Worm (Caenorhabditis elegans) whole organism, late embryonic: ENCODE results near the gene W04E12.4.
A peak's percentile ranks its signal among the peaks of the same experiment; 100 is the strongest.

ENCODE experiments used
- C08G9.2 ChIP-seq: sonication (generic microtip); optimal IDR thresholded peaks from 2 replicates; lab custom pipeline; 2016; ENCODE audit warnings: mild to moderate bottlenecking, missing genetic modification characterization, moderate library complexity, missing compliant biosample characterization
- C38D4.7 ChIP-seq: fragments of 200-800 bp; sonication (Bioruptor generic); optimal IDR thresholded peaks from 2 replicates; lab custom pipeline; 2018; ENCODE audit warnings: mild to moderate bottlenecking, missing genetic modification characterization, moderate library complexity, missing compliant biosample characterization
- F13H6.1 ChIP-seq: sonication (generic microtip); optimal IDR thresholded peaks from 2 replicates; lab custom pipeline; 2016; ENCODE audit warnings: missing genetic modification characterization, missing compliant biosample characterization
- K02D7.2 ChIP-seq: sonication (generic microtip); optimal IDR thresholded peaks from 2 replicates; lab custom pipeline; 2017; ENCODE audit warnings: mild to moderate bottlenecking, missing genetic modification characterization, missing compliant biosample characterization
- T23F11.4 ChIP-seq: fragments of 200-800 bp; sonication (Bioruptor generic); optimal IDR thresholded peaks from 2 replicates; lab custom pipeline; 2018; ENCODE audit warnings: mild to moderate bottlenecking, missing genetic modification characterization, missing compliant biosample characterization
- Y22D7AL.16 ChIP-seq: sonication (generic microtip); optimal IDR thresholded peaks from 2 replicates; lab custom pipeline; 2016; ENCODE audit warnings: missing genetic modification characterization, missing compliant biosample characterization
- ama-1 ChIP-seq: fragments of 150-350 bp; optimal IDR thresholded peaks from 2 replicates; lab custom pipeline; 2014
- ceh-22 ChIP-seq: sonication (generic microtip); optimal IDR thresholded peaks from 2 replicates; lab custom pipeline; 2017; ENCODE audit warnings: missing biosample characterization, missing genetic modification characterization
- ceh-24 ChIP-seq: sonication (generic microtip); optimal IDR thresholded peaks from 2 replicates; lab custom pipeline; 2016; ENCODE audit warnings: mild to moderate bottlenecking, missing genetic modification characterization, missing compliant biosample characterization
- ceh-34 ChIP-seq: sonication (generic microtip); optimal IDR thresholded peaks from 2 replicates; lab custom pipeline; 2016; ENCODE audit warnings: mild to moderate bottlenecking, missing genetic modification characterization, missing compliant biosample characterization
- ceh-48 ChIP-seq: sonication (generic microtip); optimal IDR thresholded peaks from 2 replicates; lab custom pipeline; 2016; ENCODE audit warnings: missing genetic modification characterization, inconsistent platforms, missing compliant biosample characterization
- che-1 ChIP-seq: sonication (generic microtip); optimal IDR thresholded peaks from 2 replicates; lab custom pipeline; 2016; ENCODE audit warnings: mild to moderate bottlenecking, missing genetic modification characterization, missing compliant biosample characterization
- dmd-4 ChIP-seq: sonication (generic microtip); optimal IDR thresholded peaks from 2 replicates; lab custom pipeline; 2016; ENCODE audit warnings: borderline replicate concordance, missing genetic modification characterization, missing compliant biosample characterization
- dve-1 ChIP-seq: sonication (generic microtip); optimal IDR thresholded peaks from 2 replicates; lab custom pipeline; 2017; ENCODE audit warnings: antibody characterized with exemption, mild to moderate bottlenecking, missing genetic modification characterization, missing compliant biosample characterization
- elt-2 ChIP-seq: sonication (generic microtip); optimal IDR thresholded peaks from 2 replicates; lab custom pipeline; 2016; ENCODE audit warnings: missing genetic modification reagents, missing genetic modification characterization, missing compliant biosample characterization
- elt-4 ChIP-seq: sonication (generic microtip); optimal IDR thresholded peaks from 2 replicates; lab custom pipeline; 2016; ENCODE audit warnings: missing genetic modification characterization, missing compliant biosample characterization
- ets-4 ChIP-seq: sonication (generic microtip); optimal IDR thresholded peaks from 2 replicates; lab custom pipeline; 2016; ENCODE audit warnings: missing genetic modification characterization, missing compliant biosample characterization
- eyg-1 ChIP-seq: sonication (generic microtip); optimal IDR thresholded peaks from 2 replicates; lab custom pipeline; 2016; ENCODE audit warnings: missing genotype, missing genetic modification characterization, missing compliant biosample characterization
- fax-1 ChIP-seq: sonication (generic microtip); optimal IDR thresholded peaks from 2 replicates; lab custom pipeline; 2016; ENCODE audit warnings: missing genotype, missing genetic modification characterization, missing compliant biosample characterization
- hlh-8 ChIP-seq: sonication (generic microtip); optimal IDR thresholded peaks from 2 replicates; lab custom pipeline; 2016; ENCODE audit warnings: missing genotype, missing genetic modification characterization, missing compliant biosample characterization
- lim-6 ChIP-seq: sonication (generic microtip); optimal IDR thresholded peaks from 2 replicates; lab custom pipeline; 2016; ENCODE audit warnings: missing genetic modification characterization, missing compliant biosample characterization
- madf-2 ChIP-seq: sonication (generic microtip); optimal IDR thresholded peaks from 2 replicates; lab custom pipeline; 2017; ENCODE audit warnings: missing genetic modification characterization, missing compliant biosample characterization
- mec-3 ChIP-seq: sonication (generic microtip); optimal IDR thresholded peaks from 2 replicates; lab custom pipeline; 2016; ENCODE audit warnings: borderline replicate concordance, missing genetic modification characterization, missing compliant biosample characterization
- nhr-11 ChIP-seq: fragments of 150-350 bp; optimal IDR thresholded peaks from 2 replicates; lab custom pipeline; 2014; ENCODE audit warnings: missing biosample characterization, missing genetic modification characterization
- npax-4 ChIP-seq: sonication (generic microtip); optimal IDR thresholded peaks from 2 replicates; lab custom pipeline; 2016; ENCODE audit warnings: missing genetic modification characterization, missing compliant biosample characterization
- odd-2 ChIP-seq: sonication (generic microtip); optimal IDR thresholded peaks from 2 replicates; lab custom pipeline; 2017; ENCODE audit warnings: antibody characterized with exemption, mild to moderate bottlenecking, missing genetic modification characterization, missing compliant biosample characterization
- pag-3 ChIP-seq: sonication (generic microtip); optimal IDR thresholded peaks from 2 replicates; lab custom pipeline; 2016; ENCODE audit warnings: missing compliant biosample characterization, missing genetic modification characterization, borderline replicate concordance
- pha-2 ChIP-seq: sonication (generic microtip); optimal IDR thresholded peaks from 2 replicates; lab custom pipeline; 2017; ENCODE audit warnings: mild to moderate bottlenecking, missing genetic modification characterization, missing compliant biosample characterization
- pha-4 ChIP-seq: fragments of 150-350 bp; optimal IDR thresholded peaks from 2 replicates; lab custom pipeline; 2018; ENCODE audit warnings: missing biosample characterization, missing genetic modification reagents, missing genetic modification characterization
- ref-2 ChIP-seq: sonication (generic microtip); optimal IDR thresholded peaks from 2 replicates; lab custom pipeline; 2016; ENCODE audit warnings: missing genetic modification characterization, missing compliant biosample characterization
- rnt-1 ChIP-seq: sonication (generic microtip); optimal IDR thresholded peaks from 2 replicates; lab custom pipeline; 2016; ENCODE audit warnings: missing genetic modification characterization, missing compliant biosample characterization
- sox-4 ChIP-seq: sonication (generic microtip); optimal IDR thresholded peaks from 2 replicates; lab custom pipeline; 2017; ENCODE audit warnings: mild to moderate bottlenecking, missing genetic modification characterization, inconsistent platforms, missing compliant biosample characterization
- ttx-3 ChIP-seq: sonication (generic microtip); optimal IDR thresholded peaks from 2 replicates; lab custom pipeline; 2016; ENCODE audit warnings: missing genetic modification reagents, missing genetic modification characterization, missing compliant biosample characterization
- unc-3 ChIP-seq, 2 experiments: fragments of 200-800 bp in 1 of 2; sonication (Bioruptor generic) in 1 of 2; sonication (generic microtip) in 1 of 2; conservative IDR thresholded peaks in 1 of 2; optimal IDR thresholded peaks in 1 of 2; 2 replicates each; pipeline versions ENCODE4 v1.3.6 to Lab custom; 2016 to 2022; ENCODE audit warnings: missing compliant biosample characterization in 2 of 2, missing genetic modification characterization in 2 of 2, missing genetic modification reagents in 1 of 2
- unc-42 ChIP-seq: sonication (generic microtip); optimal IDR thresholded peaks from 2 replicates; lab custom pipeline; 2016; ENCODE audit warnings: missing genotype, missing genetic modification characterization, missing compliant biosample characterization

W04E12.4 gene

ce11 chrV:19745852-19746251 lies 2.4 kb downstream of the W04E12.4 start, which contains the start of gene W04E12.5:
Gene W04E12.5 (plus strand): TSS chrV:19746152.
- TF ChIP-seq F13H6.1: no peak
- TF ChIP-seq C38D4.7 (GFP tag; lab: Kevin White, UChicago): no peak

- TF ChIP-seq che-1 (tag; lab: Kevin White, UChicago): no peak
- peak; percentile 99 for TF ChIP-seq dve-1 (tag; lab: Kevin White, UChicago)
- TF ChIP-seq ceh-24 (tag; lab: Kevin White, UChicago): no peak
- no peak for TF ChIP-seq hlh-8 (tag; lab: Kevin White, UChicago)
- TF ChIP-seq unc-42 (tag; lab: Kevin White, UChicago): no peak
Observed at ce11 chrV:19747144-19747543, 3.7 kb downstream of the W04E12.4 start.

- TF ChIP-seq C38D4.7 (GFP tag; lab: Kevin White, UChicago): no peak
- TF ChIP-seq K02D7.2 (tag; lab: Kevin White, UChicago): no peak
- TF ChIP-seq lim-6 (tag; lab: Kevin White, UChicago): no peak
- TF ChIP-seq rnt-1 (tag; lab: Kevin White, UChicago): no peak
- TF ChIP-seq unc-3 (GFP tag; conservative IDR thresholded peaks at IDR 0.05; lab: Robert Waterston, UW): no peak
- TF ChIP-seq unc-3 (tag; optimal IDR thresholded peaks at IDR 0.05; lab: Kevin White, UChicago): no peak
- no peak for TF ChIP-seq F13H6.1
- TF ChIP-seq sox-4 (tag; lab: Kevin White, UChicago): no peak
- no peak for TF ChIP-seq ceh-24 (tag; lab: Kevin White, UChicago)
- no peak for TF ChIP-seq hlh-8 (tag; lab: Kevin White, UChicago)
Observed at ce11 chrV:19751124-19751523, 7.7 kb downstream of the W04E12.4 start, which contains the start of gene clec-49. Gene clec-49 (minus strand): TSS chrV:19751226.

- TF ChIP-seq nhr-11 (tag; lab: Kevin White, UChicago): no peak
- peak; percentile 38 for TF ChIP-seq pag-3 (tag; lab: Kevin White, UChicago)
- TF ChIP-seq, all 69 proteins: peak for 1
Observed at ce11 chrV:19752879-19753278, 9.5 kb downstream of the W04E12.4 start.

ce11 chrV:19754331-19754730 lies 10.9 kb downstream of the W04E12.4 start:
- TF ChIP-seq fax-1 (tag; lab: Kevin White, UChicago) (no peak), C08G9.2 (tag; lab: Kevin White, UChicago) (no peak), ceh-22 (tag; lab: Kevin White, UChicago) (no peak), che-1 (tag; lab: Kevin White, UChicago) (no peak), ref-2 (tag; lab: Kevin White, UChicago) (no peak), elt-4 (tag; lab: Kevin White, UChicago) (no peak)

ce11 chrV:19755260-19755659 lies 11.9 kb downstream of the W04E12.4 start, which contains the start of gene clec-50:
Gene clec-50 (minus strand): TSS chrV:19755368.
- TF ChIP-seq dve-1 (tag; lab: Kevin White, UChicago) (no peak), nhr-11 (tag; lab: Kevin White, UChicago) (no peak), pha-4 (tag; lab: Kevin White, UChicago) (no peak), unc-42 (tag; lab: Kevin White, UChicago) (no peak), ceh-34 (tag; lab: Kevin White, UChicago) (no peak), Y22D7AL.16 (tag; lab: Kevin White, UChicago) (no peak), pag-3 (tag; lab: Kevin White, UChicago) (no peak), madf-2 (tag; lab: Kevin White, UChicago) (no peak), sox-4 (tag; lab: Kevin White, UChicago) (no peak), mec-3 (tag; lab: Kevin White, UChicago) (no peak), elt-2 (no peak)

- TF ChIP-seq hlh-8 (tag; lab: Kevin White, UChicago) (no peak), dmd-4 (no peak), C38D4.7 (GFP tag; lab: Kevin White, UChicago) (no peak), eyg-1 (tag; lab: Kevin White, UChicago) (no peak), sox-4 (tag; lab: Kevin White, UChicago) (no peak), ceh-34 (tag; lab: Kevin White, UChicago) (no peak), T23F11.4 (GFP tag; lab: Kevin White, UChicago) (no peak), ttx-3 (tag; lab: Kevin White, UChicago) (no peak), che-1 (tag; lab: Kevin White, UChicago) (no peak), pag-3 (tag; lab: Kevin White, UChicago) (no peak), ets-4 (tag; lab: Kevin White, UChicago) (no peak), odd-2 (tag; lab: Kevin White, UChicago) (no peak), pha-2 (tag; lab: Kevin White, UChicago) (no peak), fax-1 (tag; lab: Kevin White, UChicago) (no peak), ceh-48 (tag; lab: Kevin White, UChicago) (no peak), ama-1 (no peak), pha-4 (tag; lab: Kevin White, UChicago) (no peak), npax-4 (tag; lab: Kevin White, UChicago) (no peak)
- TF ChIP-seq, all 69 proteins: peak for 0
Observed at ce11 chrV:19756253-19756652, 12.8 kb downstream of the W04E12.4 start, which contains the start of gene W04E12.9. Gene W04E12.9 (plus strand): TSS chrV:19756553.
